Comparison of ENCODE assay signal across 2 fruit fly cellular contexts in genomic region chr3R:30050448-30050847, dm6.
TF ChIP-seq lines count a peak whose summit lies in the region.

No protein-coding gene starts in this region.

- no peak for TF ChIP-seq CTCF in whole organism, embryonic (GFP tag; optimal IDR thresholded peaks at IDR 0.05; lab: Kevin White, UChicago)

TF ChIP-seq in whole organism, embryonic, 481 proteins besides CTCF, POLR2A, EP300 and RAD21:
- no peak for TF ChIP-seq CG3995 (GFP tag; optimal IDR thresholded peaks at IDR 0.05; lab: Kevin White, UChicago)
- TF ChIP-seq sna (GFP tag; IDR thresholded peaks at IDR 0.05; lab: Robert Waterston, UW; ENCODE audit: partially characterized antibody) = no peak
- TF ChIP-seq CG17612 (GFP tag; IDR thresholded peaks at IDR 0.05; lab: Robert Waterston, UW) = peak; percentile 42; the same call in 1 of the 2 replicates
- TF ChIP-seq CG34422 (GFP tag; IDR thresholded peaks at IDR 0.05; lab: Robert Waterston, UW) = no peak
- TF ChIP-seq CG15479 (GFP tag; optimal IDR thresholded peaks at IDR 0.05; lab: Kevin White, UChicago) = no peak
- no peak for TF ChIP-seq CG7963 (GFP tag; IDR thresholded peaks at IDR 0.05; lab: Robert Waterston, UW; ENCODE audit: partially characterized antibody)
- peak; percentile 53 for TF ChIP-seq Med (GFP tag; lab: Kevin White, UChicago)
- TF ChIP-seq CG8290 (GFP tag; optimal IDR thresholded peaks at IDR 0.05; lab: Kevin White, UChicago) = no peak
- peak in 1 of 2 experiments; percentile 26 for TF ChIP-seq CG8290 (tag; optimal IDR thresholded peaks at IDR 0.05; lab: Kevin White, UChicago)
- 0 out of 2 replicates have a peak, but pooled peaks have one; percentile 15 for TF ChIP-seq Rfx (GFP tag; IDR thresholded peaks at IDR 0.05; lab: Robert Waterston, UW)
- no peak for TF ChIP-seq crol (GFP tag; IDR thresholded peaks at IDR 0.05; lab: Robert Waterston, UW)
- TF ChIP-seq sd (tag; optimal IDR thresholded peaks at IDR 0.05; lab: Kevin White, UChicago) = peak; percentile 67
- peak; percentile 30; the same call in 2 of the 3 replicates for TF ChIP-seq row (GFP tag; IDR thresholded peaks at IDR 0.05; lab: Robert Waterston, UW)

TF ChIP-seq in whole organism, prepupa, 60 proteins besides CTCF, POLR2A, EP300 and RAD21:
- peak; percentile 66 for TF ChIP-seq svp (GFP tag; lab: Kevin White, UChicago)
- no peak for TF ChIP-seq CG15336 (GFP tag; IDR thresholded peaks at IDR 0.05; lab: Robert Waterston, UW)
